Worm (Caenorhabditis elegans) whole organism, L1 larva: ENCODE measurements around the gene str-19.

Experiments
- alr-1 ChIP-seq: fragments of 200-800 bp; sonication (Bioruptor generic); optimal IDR thresholded peaks from 2 replicates; lab custom pipeline; 2018; ENCODE audit warnings: borderline replicate concordance, mild to moderate bottlenecking, missing genetic modification characterization, missing compliant biosample characterization
- ceh-63 ChIP-seq: fragments of 200-800 bp; sonication (Bioruptor generic); optimal IDR thresholded peaks from 2 replicates; lab custom pipeline; 2018; ENCODE audit warnings: mild to moderate bottlenecking, missing genetic modification characterization, missing compliant biosample characterization
- dsc-1 ChIP-seq: sonication (generic microtip); optimal IDR thresholded peaks from 2 replicates; lab custom pipeline; 2016; ENCODE audit warnings: mild to moderate bottlenecking, missing genetic modification characterization, missing compliant biosample characterization
- efl-1 ChIP-seq, 4 experiments: fragments of 150-350 bp; optimal IDR thresholded peaks in 3 of 4; peaks in 1 of 4; 1 replicate in 1 of 4; 2 replicates in 3 of 4; lab custom pipeline; 2014; ENCODE audit warnings: missing biosample characterization in 2 of 4, missing genetic modification characterization in 2 of 4, missing genetic modification reagents in 2 of 4
- ets-5 ChIP-seq: fragments of 200-800 bp; sonication (Bioruptor generic); IDR thresholded peaks from 2 replicates; pipeline ENCODE4 v1.3.6; 2022; ENCODE audit warnings: missing genetic modification characterization, missing compliant biosample characterization
- fkh-8 ChIP-seq: sonication (generic microtip); optimal IDR thresholded peaks from 2 replicates; lab custom pipeline; 2016; ENCODE audit warnings: mild to moderate bottlenecking, missing genetic modification characterization, missing compliant biosample characterization
- grh-1 ChIP-seq: fragments of 200-800 bp; sonication (Bioruptor generic); IDR thresholded peaks from 2 replicates; pipeline ENCODE4 v1.3.6; 2022; ENCODE audit warnings: missing genetic modification reagents, missing genetic modification characterization, missing compliant biosample characterization
- mef-2 ChIP-seq: fragments of 150-350 bp; optimal IDR thresholded peaks from 2 replicates; lab custom pipeline; 2014; ENCODE audit warnings: missing biosample characterization, missing genetic modification characterization
- nhr-20 ChIP-seq: sonication (generic microtip); optimal IDR thresholded peaks from 2 replicates; lab custom pipeline; 2016; ENCODE audit warnings: mild to moderate bottlenecking, missing genetic modification characterization, missing compliant biosample characterization
- nhr-71 ChIP-seq: sonication (generic microtip); optimal IDR thresholded peaks from 2 replicates; lab custom pipeline; 2016; ENCODE audit warnings: mild to moderate bottlenecking, missing genetic modification characterization, moderate library complexity, missing compliant biosample characterization
- nhr-76 ChIP-seq: sonication (generic microtip); optimal IDR thresholded peaks from 2 replicates; lab custom pipeline; 2017; ENCODE audit warnings: missing biosample characterization, missing genetic modification characterization
- nhr-85 ChIP-seq: sonication (generic microtip); peaks from one replicate; lab custom pipeline; 2016; ENCODE audit warnings: missing genetic modification characterization, inconsistent platforms, missing compliant biosample characterization
- sox-4 ChIP-seq: sonication (generic microtip); optimal IDR thresholded peaks from 2 replicates; lab custom pipeline; 2016; ENCODE audit warnings: missing genetic modification characterization, missing compliant biosample characterization
- swsn-7 ChIP-seq: sonication (generic microtip); optimal IDR thresholded peaks from 2 replicates; lab custom pipeline; 2016; ENCODE audit warnings: missing genetic modification characterization, missing compliant biosample characterization
- unc-98 ChIP-seq: fragments of 200-800 bp; sonication (Bioruptor generic); IDR thresholded peaks from 2 replicates; pipeline ENCODE4 v1.3.6; 2022; ENCODE audit warnings: missing genetic modification characterization, missing compliant biosample characterization
- xbp-1 ChIP-seq: sonication (generic microtip); optimal IDR thresholded peaks from 2 replicates; lab custom pipeline; 2016; ENCODE audit warnings: missing genetic modification characterization, missing compliant biosample characterization
- zip-4 ChIP-seq: fragments of 200-800 bp; sonication (Bioruptor generic); optimal IDR thresholded peaks from 2 replicates; lab custom pipeline; 2018; ENCODE audit warnings: mild to moderate bottlenecking, missing genetic modification characterization, moderate library complexity, missing compliant biosample characterization

Gene str-19

DNA sequence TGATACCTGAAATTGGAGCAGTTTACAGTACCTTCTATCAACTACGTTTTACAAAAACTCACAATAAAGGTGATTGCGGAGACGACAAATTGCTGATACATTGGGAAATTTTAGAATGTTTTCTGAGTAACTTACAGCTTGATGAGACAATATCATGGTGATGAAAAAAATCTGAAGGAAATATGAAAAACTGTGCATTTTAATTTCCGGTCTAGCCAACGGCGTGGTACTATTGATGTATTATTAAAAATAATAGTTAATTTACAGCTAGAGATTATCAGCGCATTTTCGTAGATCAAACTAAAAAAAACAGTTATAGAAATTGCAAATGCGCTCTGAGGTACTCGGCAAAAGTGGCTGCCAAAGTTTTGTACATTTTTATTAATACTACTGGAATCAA lies 46.2 kb downstream of the str-19 start, which contains the start of gene srx-29 (continued):
- no peak for TF ChIP-seq ceh-63
- TF ChIP-seq nhr-20 (tag; lab: Kevin White, UChicago), result no peak
- TF ChIP-seq nhr-85 (tag; lab: Kevin White, UChicago), result no peak

DNA sequence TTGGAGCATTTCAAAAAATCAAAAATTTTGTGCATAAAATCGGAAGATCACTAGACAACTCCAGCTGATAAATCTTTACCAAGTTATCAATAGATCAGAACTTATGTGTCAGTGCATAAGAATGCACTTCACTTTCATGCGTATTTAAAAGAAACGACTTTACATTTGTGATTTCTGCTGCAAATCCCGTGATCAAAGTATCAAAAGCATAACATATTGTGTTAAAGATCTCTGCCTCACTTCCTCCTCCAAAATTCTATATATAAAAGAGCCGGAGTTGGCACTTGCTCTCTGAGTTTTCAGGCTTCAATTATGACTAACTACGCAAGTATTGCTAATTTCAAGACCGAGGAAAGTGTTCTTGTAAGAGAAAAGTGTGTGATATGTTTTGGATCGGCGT lies 50.6 kb downstream of the str-19 start, which contains the start of gene nhr-198:
nhr-198 (plus strand) TSS at position 313 of the 400 bp plus-strand sequence.
- TF ChIP-seq nhr-71 (tag; lab: Kevin White, UChicago) (peak; percentile 29), unc-98 (GFP tag; lab: Robert Waterston, UW) (no peak), dsc-1 (peak; percentile 55), alr-1 (no peak), nhr-76 (tag; lab: Kevin White, UChicago) (no peak), sox-4 (tag; lab: Kevin White, UChicago) (peak; percentile 28), swsn-7 (no peak), xbp-1 (tag; lab: Kevin White, UChicago) (no peak), fkh-8 (tag; lab: Kevin White, UChicago) (peak; percentile 79), ets-5 (no peak), zip-4 (GFP tag; lab: Kevin White, UChicago) (no peak), grh-1 (no peak), efl-1 (optimal IDR thresholded peaks at IDR 0.05; lab: Kevin White, UChicago) (no peak), efl-1 (GFP tag; optimal IDR thresholded peaks at IDR 0.05 in 1 of 2; lab: Kevin White, UChicago) (no peak), mef-2 (no peak)
